Worm (Caenorhabditis elegans) whole organism, late embryonic: ENCODE measurements around the gene srw-21.

Experiments
- elt-2 ChIP-seq: sonication (generic microtip); optimal IDR thresholded peaks from 2 replicates; lab custom pipeline; 2016; ENCODE audit warnings: missing genetic modification reagents, missing genetic modification characterization, missing compliant biosample characterization
- lim-6 ChIP-seq: sonication (generic microtip); optimal IDR thresholded peaks from 2 replicates; lab custom pipeline; 2016; ENCODE audit warnings: missing genetic modification characterization, missing compliant biosample characterization

DNA sequence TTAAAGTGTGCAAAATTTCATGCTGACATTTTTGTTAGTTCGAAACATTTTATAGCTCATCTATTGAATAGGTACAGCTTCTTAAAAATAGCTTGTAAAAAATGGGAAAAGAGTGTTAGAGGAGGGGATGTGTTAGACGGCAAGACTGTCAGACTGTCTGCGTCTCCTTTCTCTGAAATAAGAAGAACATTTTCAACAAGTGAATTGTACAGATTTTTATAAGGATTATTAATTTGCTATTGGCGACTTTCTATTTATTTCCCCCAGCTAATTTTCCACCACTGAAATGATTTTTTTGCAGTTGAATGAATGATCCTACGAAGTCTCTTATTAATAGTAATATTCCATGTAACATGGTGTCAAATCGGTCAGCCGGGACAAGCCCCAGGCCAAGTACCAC lies 10.6 kb downstream of the srw-21 start, which contains the start of gene C06B8.7:
- TF ChIP-seq elt-2 (tag; lab: Kevin White, UChicago) (no peak), lim-6 (no peak)
